Worm (Caenorhabditis elegans) whole organism, L4 larva: ENCODE results near the gene fbxa-53.
"Not testable (repeated sequence)": the region's sequence is repeated elsewhere in the genome, so short reads cannot be mapped to it uniquely, and the experiment has no call there.

Experiments
- ama-1 ChIP-seq: fragments of 150-350 bp; optimal IDR thresholded peaks from 2 replicates; lab custom pipeline; 2014; ENCODE audit warnings: inconsistent platforms, mixed read lengths
- jun-1 ChIP-seq: fragments of 150-350 bp; optimal IDR thresholded peaks from 2 replicates; lab custom pipeline; 2014; ENCODE audit warnings: missing biosample characterization, missing genetic modification reagents, missing genetic modification characterization
- mdl-1 ChIP-seq, 2 experiments: fragments of 150-350 bp in 1 of 2; sonication (generic microtip) in 1 of 2; optimal IDR thresholded peaks; 2 replicates each; lab custom pipeline; 2014 to 2017; ENCODE audit warnings: missing biosample characterization in 2 of 2, missing genetic modification characterization in 2 of 2
- mes-2 ChIP-seq: sonication (generic microtip); optimal IDR thresholded peaks from 2 replicates; lab custom pipeline; 2016; ENCODE audit warnings: missing genotype, mild to moderate bottlenecking, missing genetic modification characterization, missing compliant biosample characterization; ENCODE audit not compliant: poor library complexity, severe bottlenecking
- nhr-10 ChIP-seq: fragments of 150-350 bp; optimal IDR thresholded peaks from 2 replicates; lab custom pipeline; 2014; ENCODE audit warnings: missing biosample characterization, missing genetic modification characterization
- nhr-25 ChIP-seq: sonication (generic microtip); optimal IDR thresholded peaks from 2 replicates; lab custom pipeline; 2017; ENCODE audit warnings: missing genetic modification characterization, mild to moderate bottlenecking, missing compliant biosample characterization, antibody characterized with exemption, moderate library complexity, borderline replicate concordance; ENCODE audit not compliant: insufficient read depth
- nhr-6 ChIP-seq: fragments of 150-350 bp; optimal IDR thresholded peaks from 2 replicates; lab custom pipeline; 2014; ENCODE audit warnings: missing biosample characterization, missing genetic modification characterization
- spr-3 ChIP-seq: fragments of 200-800 bp; sonication (Bioruptor generic); optimal IDR thresholded peaks from 2 replicates; lab custom pipeline; 2018; ENCODE audit warnings: mild to moderate bottlenecking, missing genetic modification characterization, missing compliant biosample characterization
- unc-62 ChIP-seq, 3 experiments: fragments of 150-350 bp in 1 of 3; sonication (generic microtip); optimal IDR thresholded peaks in 2 of 3; peaks in 1 of 3; 1 replicate in 1 of 3; 2 replicates in 2 of 3; lab custom pipeline; 2014 to 2017; ENCODE audit warnings: missing biosample characterization in 3 of 3, missing genetic modification characterization in 3 of 3, missing genetic modification reagents in 3 of 3, missing genotype in 1 of 3

DNA sequence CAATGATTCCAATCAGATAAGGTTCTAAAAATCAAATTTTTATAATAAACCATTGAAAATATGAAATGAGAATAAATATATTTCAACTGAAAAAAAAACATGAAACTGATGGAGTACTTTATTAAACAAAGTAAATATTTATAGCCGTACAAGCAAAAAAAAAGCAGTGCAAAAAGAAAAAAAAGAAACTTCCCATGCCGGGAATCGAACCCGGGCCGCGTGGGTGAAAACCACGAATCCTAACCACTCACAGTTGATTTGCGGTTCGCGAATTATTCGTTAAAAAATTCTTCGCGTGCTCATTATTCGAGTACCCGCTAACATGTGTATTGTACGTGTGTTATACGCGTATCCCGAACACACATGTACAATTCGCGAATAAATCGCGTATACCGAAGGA lies 27.5 kb downstream of the fbxa-53 start, which contains the start of gene C36C9.6:
- not testable (repeated sequence) for TF ChIP-seq nhr-6; ama-1 (lab: Kevin White, UChicago); spr-3 (GFP tag; lab: Kevin White, UChicago); jun-1 (tag; lab: Kevin White, UChicago); unc-62 (GFP tag; optimal IDR thresholded peaks at IDR 0.05 in 1 of 2; lab: Kevin White, UChicago); unc-62 (tag; optimal IDR thresholded peaks at IDR 0.05; lab: Kevin White, UChicago); nhr-10 (tag; lab: Kevin White, UChicago); mdl-1 (tag; optimal IDR thresholded peaks at IDR 0.05; lab: Kevin White, UChicago); nhr-25; mes-2
